Worm (Caenorhabditis elegans): Measurements from ENCODE around the gene unc-104.

- TF ChIP-seq tra-4 (tag; optimal IDR thresholded peaks at IDR 0.05) = no peak
- no peak for TF ChIP-seq hmbx-1 (tag; optimal IDR thresholded peaks at IDR 0.05)
- TF ChIP-seq ama-1 (optimal IDR thresholded peaks at IDR 0.05) = no peak
- no peak for TF ChIP-seq ceh-13 (GFP tag; optimal IDR thresholded peaks at IDR 0.05)
- TF ChIP-seq scrt-1 (GFP tag; IDR thresholded peaks at IDR 0.05) = no peak
- no peak for TF ChIP-seq pes-1 (GFP tag; IDR thresholded peaks at IDR 0.05)
- no peak for TF ChIP-seq flt-1 (GFP tag; IDR thresholded peaks at IDR 0.05)
- no peak for TF ChIP-seq aly-1 (tag; optimal IDR thresholded peaks at IDR 0.05)
- no peak for TF ChIP-seq tbx-37 (GFP tag; conservative IDR thresholded peaks at IDR 0.05)
- TF ChIP-seq hnd-1 (tag; optimal IDR thresholded peaks at IDR 0.05) = no peak
- TF ChIP-seq ets-7 (tag; optimal IDR thresholded peaks at IDR 0.05) = no peak
- no peak for TF ChIP-seq ceh-36 (tag; optimal IDR thresholded peaks at IDR 0.05)
These were observed 36.4 kb downstream of the unc-104 start for ce11 chrII:7031137-7031697.

All from whole organism, early embryonic.